Fruit fly (Drosophila melanogaster): Measurements from ENCODE around the gene Or67c.

Or67c gene

DNA sequence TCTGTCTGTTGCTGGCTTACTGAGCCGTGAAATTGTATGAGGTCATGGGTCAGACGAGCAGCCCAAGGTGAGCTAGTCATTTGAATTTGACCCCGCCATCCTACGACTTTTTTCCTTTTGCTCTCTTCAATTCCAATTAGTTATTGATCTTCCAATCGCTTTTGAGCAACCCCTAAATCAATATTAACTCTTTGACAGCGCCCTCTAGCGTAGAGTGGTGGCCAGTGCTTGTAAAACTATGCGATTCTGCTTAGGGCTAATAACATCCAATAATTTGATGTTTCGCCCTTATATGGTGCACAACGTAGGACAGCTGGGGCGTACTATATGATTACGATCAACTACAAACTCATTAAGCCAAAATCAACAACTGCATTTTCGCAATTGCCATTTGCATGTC is 37.3 kb upstream of the Or67c start (continued):
- no peak for TF ChIP-seq Spps (tag; optimal IDR thresholded peaks at IDR 0.05)
- TF ChIP-seq mld (GFP tag; IDR thresholded peaks at IDR 0.05; ENCODE audit: partially characterized antibody): no peak
- TF ChIP-seq esg (GFP tag; conservative IDR thresholded peaks at IDR 0.05): no peak
- no peak for TF ChIP-seq chm (GFP tag; IDR thresholded peaks at IDR 0.05)
- TF ChIP-seq CG6654 (GFP tag; optimal IDR thresholded peaks at IDR 0.05): peak; percentile 97
- TF ChIP-seq CG33213 (GFP tag; optimal IDR thresholded peaks at IDR 0.05): no peak
- no peak for TF ChIP-seq ash1 (GFP tag; optimal IDR thresholded peaks at IDR 0.05)
- TF ChIP-seq bcd (GFP tag; optimal IDR thresholded peaks at IDR 0.05): no peak
- peak; percentile 80 for TF ChIP-seq Nf-YB (GFP tag; optimal IDR thresholded peaks at IDR 0.05)
- no peak for TF ChIP-seq CG42726 (GFP tag; IDR thresholded peaks at IDR 0.05; ENCODE audit: partially characterized antibody)
- TF ChIP-seq zen (tag; optimal IDR thresholded peaks at IDR 0.05): peak; percentile 71
- peak; percentile 34; the same call in 1 of the 2 replicates for TF ChIP-seq CG8765 (GFP tag; IDR thresholded peaks at IDR 0.05)
- TF ChIP-seq CG1602 (GFP tag; optimal IDR thresholded peaks at IDR 0.05): no peak
- TF ChIP-seq dysf (GFP tag; IDR thresholded peaks at IDR 0.05): no peak
- TF ChIP-seq onecut (GFP tag; IDR thresholded peaks at IDR 0.05): peak; percentile 69
- peak; percentile 43 for TF ChIP-seq stwl (tag; optimal IDR thresholded peaks at IDR 0.05)
- no peak for TF ChIP-seq caup (GFP tag; optimal IDR thresholded peaks at IDR 0.05; ENCODE audit: severe bottlenecking)
- no peak for TF ChIP-seq Six4 (GFP tag; optimal IDR thresholded peaks at IDR 0.05)
- no peak for TF ChIP-seq CG1647 (GFP tag; optimal IDR thresholded peaks at IDR 0.05)
- TF ChIP-seq CG5245 (GFP tag; optimal IDR thresholded peaks at IDR 0.05): peak; percentile 1
- TF ChIP-seq CG12769 (tag; optimal IDR thresholded peaks at IDR 0.05): no peak
- TF ChIP-seq insv (GFP tag; optimal IDR thresholded peaks at IDR 0.05): peak in 1 of 2 experiments; percentile 77
- peak; percentile 49 for TF ChIP-seq CG31365 (tag; optimal IDR thresholded peaks at IDR 0.05)
- no peak for TF ChIP-seq Asciz (GFP tag; optimal IDR thresholded peaks at IDR 0.05)
- peak; percentile 88 for TF ChIP-seq CTCF (GFP tag; optimal IDR thresholded peaks at IDR 0.05)
- no peak for TF ChIP-seq CHES-1-like (GFP tag; optimal IDR thresholded peaks at IDR 0.05)
- no peak for TF ChIP-seq Optix (GFP tag; IDR thresholded peaks at IDR 0.05)
- peak; percentile 39 for TF ChIP-seq CG8290 (GFP tag; optimal IDR thresholded peaks at IDR 0.05)
- TF ChIP-seq CG8290 (tag; optimal IDR thresholded peaks at IDR 0.05): no peak
- no peak for TF ChIP-seq CG31388 (GFP tag; optimal IDR thresholded peaks at IDR 0.05)

- TF ChIP-seq sqz (GFP tag; optimal IDR thresholded peaks at IDR 0.05): peak; percentile 86
- no peak for TF ChIP-seq CoRest (tag; optimal IDR thresholded peaks at IDR 0.05)
- TF ChIP-seq onecut (GFP tag; IDR thresholded peaks at IDR 0.05): peak; percentile 93
- TF ChIP-seq Nf-YB (GFP tag; optimal IDR thresholded peaks at IDR 0.05): peak; percentile 22
- TF ChIP-seq Nf-YC (tag; optimal IDR thresholded peaks at IDR 0.05): peak; percentile 44
- no peak for TF ChIP-seq ewg (GFP tag; optimal IDR thresholded peaks at IDR 0.05)
- peak; percentile 87 for TF ChIP-seq seq (GFP tag; IDR thresholded peaks at IDR 0.05)
- TF ChIP-seq sd (tag; optimal IDR thresholded peaks at IDR 0.05): no peak
- TF ChIP-seq Dfd (GFP tag; optimal IDR thresholded peaks at IDR 0.05): no peak
- 0 out of 3 replicates have a peak, but pooled peaks have one; percentile 18 for TF ChIP-seq CG6175 (GFP tag; IDR thresholded peaks at IDR 0.05)
Observed at dm6 chr3L:10279498-10279897, 35.0 kb upstream of the Or67c start.

DNA sequence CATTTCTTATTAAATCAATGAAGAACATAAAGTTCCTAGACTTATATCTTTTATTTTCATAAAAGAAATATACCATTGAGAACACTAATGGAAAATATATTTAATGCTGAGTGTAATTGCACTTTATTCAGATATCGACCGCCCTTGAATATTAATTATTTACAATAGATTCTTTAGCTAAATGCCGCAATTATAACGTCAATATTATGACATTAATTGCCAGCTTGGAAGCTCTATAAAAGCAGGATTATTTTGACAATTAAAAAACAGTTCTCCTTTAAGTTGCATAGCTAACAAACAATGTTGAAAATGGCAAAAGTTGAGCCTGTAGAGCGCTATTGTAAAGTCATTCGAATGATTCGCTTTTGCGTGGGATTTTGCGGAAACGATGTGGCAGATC is 28.4 kb upstream of the Or67c start, which contains the start of gene Or67d:
Or67d (plus strand) TSS at position 301 of the 400 bp plus-strand sequence.
- TF ChIP-seq CG7987 (GFP tag; optimal IDR thresholded peaks at IDR 0.05) (no peak), HLHmδ (GFP tag; optimal IDR thresholded peaks at IDR 0.05) (no peak), ftz-f1 (GFP tag; optimal IDR thresholded peaks at IDR 0.05) (no peak), HmgZ (tag; optimal IDR thresholded peaks at IDR 0.05) (no peak), E2f2 (GFP tag; IDR thresholded peaks at IDR 0.05) (no peak), CG32532 (GFP tag; IDR thresholded peaks at IDR 0.05) (no peak)
